Fruit fly (Drosophila melanogaster) whole organism, embryonic: ENCODE results near the gene CG44000.
A peak's percentile ranks its signal among the peaks of the same experiment; 100 is the strongest.

Source experiments
- ATbp ChIP-seq: fragments of 200-800 bp; sonication (Bioruptor generic); optimal IDR thresholded peaks from 2 replicates; lab custom pipeline; 2017; ENCODE audit warnings: missing biosample characterization, mild to moderate bottlenecking, missing genetic modification characterization, missing genetic modification reagents
- Antp ChIP-seq: fragments of 200-800 bp; sonication (Bioruptor generic); optimal IDR thresholded peaks from 3 replicates; lab custom pipeline; 2016; ENCODE audit warnings: missing biosample characterization, missing genetic modification characterization
- BEAF-32 ChIP-seq: fragments of 200-800 bp; sonication (Bioruptor generic); optimal IDR thresholded peaks from 3 replicates; lab custom pipeline; 2017; ENCODE audit warnings: missing biosample characterization, missing genetic modification characterization, mild to moderate bottlenecking, moderate library complexity, missing genetic modification reagents
- Bgb ChIP-seq: fragments of 200-800 bp; sonication (Bioruptor generic); IDR thresholded peaks from 2 replicates; pipeline ENCODE4 v1.3.6; 2022; ENCODE audit warnings: missing biosample characterization, missing genetic modification characterization; ENCODE audit not compliant: partially characterized antibody
- CG10209 ChIP-seq: fragments of 200-800 bp; sonication (Bioruptor generic); optimal IDR thresholded peaks from 3 replicates; lab custom pipeline; 2017; ENCODE audit warnings: missing biosample characterization, mild to moderate bottlenecking, missing genetic modification characterization, missing genetic modification reagents
- CG11085 ChIP-seq: fragments of 200-800 bp; sonication (Bioruptor generic); IDR thresholded peaks from 2 replicates; pipeline ENCODE4 v1.3.6; 2022; ENCODE audit warnings: missing biosample characterization, missing genetic modification characterization
- CG12155 ChIP-seq: fragments of 200-800 bp; sonication (Bioruptor generic); optimal IDR thresholded peaks from 3 replicates; lab custom pipeline; 2016; ENCODE audit warnings: missing biosample characterization, missing genetic modification characterization
- CG12391 ChIP-seq: fragments of 200-800 bp; sonication (Bioruptor generic); optimal IDR thresholded peaks from 3 replicates; lab custom pipeline; 2018; ENCODE audit warnings: missing biosample characterization, mild to moderate bottlenecking, missing genetic modification characterization, moderate library complexity
- CG12744 ChIP-seq: fragments of 200-800 bp; sonication (Bioruptor generic); optimal IDR thresholded peaks from 2 replicates; lab custom pipeline; 2016; ENCODE audit warnings: missing biosample characterization, missing genetic modification characterization
- CG12942 ChIP-seq: fragments of 200-800 bp; sonication (Bioruptor generic); optimal IDR thresholded peaks from 3 replicates; lab custom pipeline; 2016; ENCODE audit warnings: missing biosample characterization, missing genetic modification characterization
- CG14710 ChIP-seq: fragments of 200-800 bp; sonication (Bioruptor generic); optimal IDR thresholded peaks from 3 replicates; lab custom pipeline; 2019; ENCODE audit warnings: missing biosample characterization, mild to moderate bottlenecking, missing genetic modification characterization, moderate library complexity
- CG1603 ChIP-seq: fragments of 200-800 bp; sonication (Bioruptor generic); optimal IDR thresholded peaks from 2 replicates; lab custom pipeline; 2019; ENCODE audit warnings: missing biosample characterization, mild to moderate bottlenecking, missing genetic modification characterization, moderate library complexity
- CG1647 ChIP-seq: fragments of 200-800 bp; sonication (Bioruptor generic); optimal IDR thresholded peaks from 3 replicates; lab custom pipeline; 2016; ENCODE audit warnings: missing biosample characterization, missing genetic modification characterization
- CG17802 ChIP-seq: fragments of 200-800 bp; sonication (Bioruptor generic); optimal IDR thresholded peaks from 2 replicates; lab custom pipeline; 2018; ENCODE audit warnings: missing biosample characterization, mild to moderate bottlenecking, missing genetic modification characterization, moderate library complexity
- CG2678 ChIP-seq: fragments of 200-800 bp; sonication (Bioruptor generic); optimal IDR thresholded peaks from 3 replicates; lab custom pipeline; 2019; ENCODE audit warnings: missing biosample characterization, mild to moderate bottlenecking, missing genetic modification characterization, moderate library complexity
- CG34224 ChIP-seq: fragments of 200-800 bp; sonication (Bioruptor generic); IDR thresholded peaks from 3 replicates; pipeline ENCODE4 v1.3.6; 2022; ENCODE audit warnings: missing biosample characterization, missing genetic modification characterization; ENCODE audit not compliant: partially characterized antibody
- CG6791 ChIP-seq: fragments of 200-800 bp; sonication (Bioruptor generic); IDR thresholded peaks from 3 replicates; pipeline ENCODE4 v1.3.6; 2022; ENCODE audit warnings: missing biosample characterization, missing genetic modification characterization; ENCODE audit not compliant: partially characterized antibody
- CG6854 ChIP-seq: fragments of 200-800 bp; sonication (Bioruptor generic); optimal IDR thresholded peaks from 3 replicates; lab custom pipeline; 2017; ENCODE audit warnings: missing biosample characterization, mild to moderate bottlenecking, missing genetic modification characterization
- CG7556 ChIP-seq: fragments of 200-800 bp; sonication (Bioruptor generic); optimal IDR thresholded peaks from 2 replicates; lab custom pipeline; 2017; ENCODE audit warnings: missing biosample characterization, mild to moderate bottlenecking, missing genetic modification characterization
- CG7745 ChIP-seq: fragments of 200-800 bp; sonication (Bioruptor generic); optimal IDR thresholded peaks from 2 replicates; lab custom pipeline; 2018; ENCODE audit warnings: missing biosample characterization, mild to moderate bottlenecking, missing genetic modification characterization, moderate library complexity
- CG7786 ChIP-seq: fragments of 200-800 bp; sonication (Bioruptor generic); optimal IDR thresholded peaks from 2 replicates; lab custom pipeline; 2016; ENCODE audit warnings: missing biosample characterization, missing genetic modification characterization
- CG8290 ChIP-seq, 3 experiments: fragments of 200-800 bp; sonication (Bioruptor generic); optimal IDR thresholded peaks; 2 replicates each; lab custom pipeline; 2016 to 2019; ENCODE audit warnings: missing biosample characterization in 3 of 3, missing genetic modification characterization in 3 of 3, mild to moderate bottlenecking in 2 of 3, moderate library complexity in 1 of 3
- Dek ChIP-seq: fragments of 200-800 bp; sonication (Bioruptor generic); optimal IDR thresholded peaks from 3 replicates; lab custom pipeline; 2019; ENCODE audit warnings: missing biosample characterization, mild to moderate bottlenecking, missing genetic modification characterization, moderate library complexity
- Dip2 ChIP-seq: fragments of 200-800 bp; sonication (Bioruptor generic); IDR thresholded peaks from 2 replicates; pipeline ENCODE4 v1.3.6; 2022; ENCODE audit warnings: missing biosample characterization, missing genetic modification characterization
- Doc2 ChIP-seq: fragments of 200-800 bp; sonication (Bioruptor generic); IDR thresholded peaks from 2 replicates; pipeline ENCODE4 v1.3.6; 2022; ENCODE audit warnings: missing biosample characterization, missing genetic modification characterization
- E2f1 ChIP-seq: fragments of 200-800 bp; sonication (Bioruptor generic); IDR thresholded peaks from 2 replicates; pipeline ENCODE4 v1.3.6; 2022; ENCODE audit warnings: missing biosample characterization, missing genetic modification characterization
- H15 ChIP-seq: fragments of 200-800 bp; sonication (Bioruptor generic); IDR thresholded peaks from 3 replicates; pipeline ENCODE4 v1.3.6; 2022; ENCODE audit warnings: missing biosample characterization, missing genetic modification characterization
- Opbp ChIP-seq: fragments of 200-800 bp; sonication (Bioruptor generic); IDR thresholded peaks from 3 replicates; pipeline ENCODE4 v1.3.6; 2022; ENCODE audit warnings: missing biosample characterization, missing genetic modification characterization; ENCODE audit not compliant: partially characterized antibody
- Ptx1 ChIP-seq: fragments of 200-800 bp; sonication (Bioruptor generic); IDR thresholded peaks from 2 replicates; pipeline ENCODE4 v1.3.6; 2022; ENCODE audit warnings: missing biosample characterization, missing genetic modification characterization
- Sin3A ChIP-seq: fragments of >200 bp; optimal IDR thresholded peaks from 2 replicates; lab custom pipeline; 2018
- Sox102F ChIP-seq: fragments of 200-800 bp; sonication (Bioruptor generic); optimal IDR thresholded peaks from 2 replicates; lab custom pipeline; 2018; ENCODE audit warnings: missing biosample characterization, mild to moderate bottlenecking, missing genetic modification characterization, moderate library complexity
- Stat92E ChIP-seq, 3 experiments: fragments of >200 bp in 2 of 3; fragments of 200-800 bp in 1 of 3; sonication (Bioruptor generic) in 1 of 3; optimal IDR thresholded peaks; 2 replicates each; lab custom pipeline; 2017 to 2019; ENCODE audit warnings: missing biosample characterization in 3 of 3, missing genetic modification characterization in 3 of 3, mild to moderate bottlenecking in 1 of 3, moderate library complexity in 1 of 3
- ash1 ChIP-seq: fragments of 200-800 bp; sonication (Bioruptor generic); optimal IDR thresholded peaks from 2 replicates; lab custom pipeline; 2018; ENCODE audit warnings: missing biosample characterization, mild to moderate bottlenecking, missing genetic modification characterization
- caup ChIP-seq: fragments of 200-800 bp; sonication (Bioruptor generic); optimal IDR thresholded peaks from 3 replicates; lab custom pipeline; 2017; ENCODE audit warnings: missing biosample characterization, mild to moderate bottlenecking, missing genetic modification characterization, moderate library complexity; ENCODE audit not compliant: severe bottlenecking
- crp ChIP-seq, 2 experiments: fragments of 200-800 bp; sonication (Bioruptor generic); optimal IDR thresholded peaks; 2 replicates in 1 of 2; 3 replicates in 1 of 2; lab custom pipeline; 2017; ENCODE audit warnings: missing biosample characterization in 2 of 2, missing genetic modification characterization in 2 of 2, mild to moderate bottlenecking in 1 of 2, moderate library complexity in 1 of 2
- dmrt99B ChIP-seq: fragments of 200-800 bp; sonication (Bioruptor generic); optimal IDR thresholded peaks from 2 replicates; lab custom pipeline; 2018; ENCODE audit warnings: missing biosample characterization, mild to moderate bottlenecking, missing genetic modification characterization, moderate library complexity
- eve ChIP-seq, 2 experiments: fragments of >200 bp; optimal IDR thresholded peaks; 2 replicates each; lab custom pipeline; 2017; ENCODE audit warnings: missing biosample characterization in 2 of 2, missing genetic modification characterization in 2 of 2
- ftz-f1 ChIP-seq: fragments of 200-800 bp; sonication (Bioruptor generic); optimal IDR thresholded peaks from 2 replicates; lab custom pipeline; 2016; ENCODE audit warnings: missing biosample characterization, missing genetic modification characterization
- grau ChIP-seq: fragments of 200-800 bp; optimal IDR thresholded peaks from 3 replicates; lab custom pipeline; 2019; ENCODE audit warnings: missing biosample characterization, mild to moderate bottlenecking, missing genetic modification characterization, moderate library complexity
- gro ChIP-seq: fragments of 200-800 bp; sonication (Bioruptor generic); optimal IDR thresholded peaks from 2 replicates; lab custom pipeline; 2016; ENCODE audit warnings: missing biosample characterization, missing genetic modification characterization
- insv ChIP-seq, 2 experiments: fragments of 200-800 bp; sonication (Bioruptor generic); optimal IDR thresholded peaks; 3 replicates each; lab custom pipeline; 2016 to 2018; ENCODE audit warnings: missing biosample characterization in 2 of 2, missing genetic modification characterization in 2 of 2
- kah ChIP-seq: fragments of 200-800 bp; sonication (Bioruptor generic); optimal IDR thresholded peaks from 2 replicates; lab custom pipeline; 2018; ENCODE audit warnings: missing biosample characterization, mild to moderate bottlenecking, missing genetic modification characterization
- klu ChIP-seq: fragments of 200-800 bp; sonication (Bioruptor generic); IDR thresholded peaks from 2 replicates; pipeline ENCODE4 v1.3.6; 2022; ENCODE audit warnings: missing biosample characterization, missing genetic modification characterization
- knrl ChIP-seq: fragments of 200-800 bp; sonication (Bioruptor generic); IDR thresholded peaks from 3 replicates; pipeline ENCODE4 v1.3.6; 2022; ENCODE audit warnings: missing biosample characterization, missing genetic modification characterization; ENCODE audit not compliant: partially characterized antibody
- odd ChIP-seq: fragments of 200-800 bp; sonication (Bioruptor generic); optimal IDR thresholded peaks from 2 replicates; lab custom pipeline; 2017; ENCODE audit warnings: missing biosample characterization, mild to moderate bottlenecking, missing genetic modification characterization
- slbo ChIP-seq: fragments of 200-800 bp; sonication (Bioruptor generic); IDR thresholded peaks from 2 replicates; pipeline ENCODE4 v1.3.6; 2022; ENCODE audit warnings: missing biosample characterization, missing genetic modification characterization
- unc-4 ChIP-seq: fragments of 200-800 bp; sonication (Bioruptor generic); IDR thresholded peaks from 2 replicates; pipeline ENCODE4 v1.3.6; 2022; ENCODE audit warnings: missing biosample characterization, missing genetic modification characterization; ENCODE audit not compliant: partially characterized antibody
- zfh1 ChIP-seq: fragments of 200-800 bp; sonication (Bioruptor generic); IDR thresholded peaks from 3 replicates; pipeline ENCODE4 v1.3.6; 2022; ENCODE audit warnings: missing biosample characterization, missing genetic modification characterization

CG44000 gene

DNA sequence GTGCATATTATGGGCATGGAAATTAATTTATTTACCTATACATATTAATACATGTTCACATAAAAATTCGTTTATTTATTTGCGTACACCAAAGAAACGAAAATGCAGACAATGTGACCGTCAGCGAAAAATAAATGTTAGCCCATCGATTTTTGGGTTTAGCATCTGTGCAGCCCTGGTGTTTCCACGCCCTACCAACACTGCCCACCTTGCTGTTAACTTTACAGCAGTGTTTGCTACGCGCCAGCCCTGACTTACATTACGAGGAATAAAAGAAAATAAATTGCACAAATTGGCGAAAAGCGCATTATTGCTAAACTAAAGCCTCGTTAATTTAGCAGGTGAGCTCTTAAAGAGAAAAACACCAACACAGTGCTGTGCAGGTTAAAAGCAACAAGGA, at the start of gene CG44000, which contains the start of the genes CG33995 and CG44001:
Gene CG44000 (plus strand): TSS at position 228 of the 400 bp plus-strand sequence.
Gene CG33995 (plus strand): TSS at position 228 of the 400 bp plus-strand sequence.
Gene CG44001 (plus strand): TSS at position 228 of the 400 bp plus-strand sequence.
- peak; percentile 16 for TF ChIP-seq CG1647 (GFP tag; lab: Kevin White, UChicago)
- peak; percentile 58 for TF ChIP-seq ash1 (GFP tag; lab: Kevin White, UChicago)
- TF ChIP-seq zfh1 (GFP tag; lab: Robert Waterston, UW): peak; percentile 57; the same call in 2 of the 3 replicates
- peak; percentile 32 for TF ChIP-seq CG12942 (GFP tag; lab: Kevin White, UChicago)
- 0 out of 3 replicates have a peak, but pooled peaks have one; percentile 18 for TF ChIP-seq CG34224 (GFP tag; lab: Robert Waterston, UW)
- TF ChIP-seq BEAF-32: peak; percentile 50
- TF ChIP-seq CG7786 (GFP tag; lab: Kevin White, UChicago): peak; percentile 60
- no peak; the same call in 2 of the 3 replicates for TF ChIP-seq H15 (GFP tag; lab: Robert Waterston, UW)
- TF ChIP-seq Antp (GFP tag; lab: Kevin White, UChicago): peak; percentile 64
- no peak for TF ChIP-seq CG17802
- no peak for TF ChIP-seq klu (GFP tag; lab: Robert Waterston, UW)
- no peak for TF ChIP-seq odd (GFP tag; lab: Kevin White, UChicago)
- no peak for TF ChIP-seq kah (GFP tag; lab: Kevin White, UChicago)
- TF ChIP-seq Bgb (GFP tag; lab: Robert Waterston, UW): peak; percentile 46
- peak; percentile 53 for TF ChIP-seq CG12391 (tag; lab: Kevin White, UChicago)
- no peak for TF ChIP-seq dmrt99B (tag; lab: Kevin White, UChicago)
- peak; percentile 50 for TF ChIP-seq grau (tag; lab: Kevin White, UChicago)
- peak; percentile 10; the same call in 1 of the 3 replicates for TF ChIP-seq knrl (GFP tag; lab: Robert Waterston, UW)
- no peak for TF ChIP-seq Doc2 (GFP tag; lab: Robert Waterston, UW)
- peak; percentile 40 for TF ChIP-seq caup (GFP tag; lab: Kevin White, UChicago)
- TF ChIP-seq Ptx1 (GFP tag; lab: Robert Waterston, UW): peak; percentile 49
- peak; percentile 45 for TF ChIP-seq gro (GFP tag; lab: Kevin White, UChicago)
- TF ChIP-seq CG7556: peak; percentile 17
- TF ChIP-seq insv (GFP tag; optimal IDR thresholded peaks at IDR 0.05; lab: Kevin White, UChicago): peak in 1 of 2 experiments; percentile 8
- peak; percentile 31 for TF ChIP-seq CG2678 (tag; lab: Kevin White, UChicago)
- TF ChIP-seq CG11085: peak; percentile 39; the same call in 1 of the 2 replicates
- peak; percentile 54 for TF ChIP-seq CG12155
- TF ChIP-seq Sox102F: no peak
- TF ChIP-seq slbo (GFP tag; lab: Robert Waterston, UW): peak; percentile 78
- TF ChIP-seq Sin3A (lab: Kevin White, UChicago): peak; percentile 68
- no peak for TF ChIP-seq Dip2
- TF ChIP-seq ATbp (GFP tag; lab: Kevin White, UChicago): no peak
- TF ChIP-seq CG1603: peak; percentile 88
- TF ChIP-seq CG10209 (GFP tag; lab: Kevin White, UChicago): peak; percentile 17
- peak; percentile 6 for TF ChIP-seq ftz-f1 (GFP tag; lab: Kevin White, UChicago)
- no peak for TF ChIP-seq E2f1 (GFP tag; lab: Robert Waterston, UW)
- peak; percentile 24 for TF ChIP-seq Dek (tag; lab: Kevin White, UChicago)
- TF ChIP-seq CG6791 (GFP tag; lab: Robert Waterston, UW): peak; percentile 30; the same call in 1 of the 3 replicates
- TF ChIP-seq unc-4: no peak
- peak in 1 of 2 experiments; percentile 70 for TF ChIP-seq crp (GFP tag; optimal IDR thresholded peaks at IDR 0.05; lab: Kevin White, UChicago)
- TF ChIP-seq CG7745 (tag; lab: Kevin White, UChicago): no peak
- peak; percentile 80 for TF ChIP-seq Opbp
- TF ChIP-seq Stat92E (GFP tag; optimal IDR thresholded peaks at IDR 0.05; lab: Kevin White, UChicago): peak in 1 of 3 experiments; percentile 60
- TF ChIP-seq eve (GFP tag; optimal IDR thresholded peaks at IDR 0.05; lab: Kevin White, UChicago): no peak
- TF ChIP-seq CG14710: peak; percentile 86
- peak; percentile 58 for TF ChIP-seq CG8290 (GFP tag; optimal IDR thresholded peaks at IDR 0.05; lab: Kevin White, UChicago)
- TF ChIP-seq CG8290 (tag; optimal IDR thresholded peaks at IDR 0.05; lab: Kevin White, UChicago): peak in 1 of 2 experiments; percentile 91
- no peak for TF ChIP-seq CG6854 (GFP tag; lab: Kevin White, UChicago)
- TF ChIP-seq CG12744 (GFP tag; lab: Kevin White, UChicago): peak; percentile 8
